Fruit fly (Drosophila melanogaster) whole organism, embryonic: Measurements from ENCODE around the gene dgt2.

ENCODE experiments used
- ATbp ChIP-seq: fragments of 200-800 bp; sonication (Bioruptor generic); optimal IDR thresholded peaks from 2 replicates; lab custom pipeline; 2017; ENCODE audit warnings: missing biosample characterization, mild to moderate bottlenecking, missing genetic modification characterization, missing genetic modification reagents
- Abd-B ChIP-seq: fragments of 200-800 bp; sonication (Bioruptor generic); optimal IDR thresholded peaks from 2 replicates; lab custom pipeline; 2018; ENCODE audit warnings: missing biosample characterization, mild to moderate bottlenecking, missing genetic modification characterization, moderate library complexity
- Ada2b ChIP-seq: fragments of 200-800 bp; sonication (Bioruptor generic); IDR thresholded peaks from 2 replicates; pipeline ENCODE4 v1.3.6; 2022; ENCODE audit warnings: missing biosample characterization, missing genetic modification characterization
- Aef1 ChIP-seq: fragments of 200-800 bp; sonication (Bioruptor generic); IDR thresholded peaks from 3 replicates; pipeline ENCODE4 v1.3.6; 2022; ENCODE audit warnings: missing biosample characterization, missing genetic modification characterization
- Asciz ChIP-seq: fragments of 200-800 bp; sonication (Bioruptor generic); optimal IDR thresholded peaks from 2 replicates; lab custom pipeline; 2017; ENCODE audit warnings: missing biosample characterization, mild to moderate bottlenecking, missing genetic modification characterization, missing genetic modification reagents
- Bdp1 ChIP-seq: fragments of 200-800 bp; sonication (Bioruptor generic); optimal IDR thresholded peaks from 3 replicates; lab custom pipeline; 2016; ENCODE audit warnings: missing biosample characterization, missing genetic modification characterization
- CG10267 ChIP-seq: fragments of 200-800 bp; sonication (Bioruptor generic); optimal IDR thresholded peaks from 2 replicates; lab custom pipeline; 2018; ENCODE audit warnings: missing biosample characterization, mild to moderate bottlenecking, missing genetic modification characterization, moderate library complexity
- CG10543 ChIP-seq: fragments of 200-800 bp; sonication (Bioruptor generic); optimal IDR thresholded peaks from 3 replicates; lab custom pipeline; 2017; ENCODE audit warnings: missing biosample characterization, mild to moderate bottlenecking, missing genetic modification characterization, moderate library complexity
- CG12299 ChIP-seq: fragments of 200-800 bp; sonication (Bioruptor generic); optimal IDR thresholded peaks from 2 replicates; lab custom pipeline; 2018; ENCODE audit warnings: missing biosample characterization, mild to moderate bottlenecking, missing genetic modification characterization
- CG13424 ChIP-seq: fragments of 200-800 bp; sonication (Bioruptor generic); optimal IDR thresholded peaks from 2 replicates; lab custom pipeline; 2019; ENCODE audit warnings: missing biosample characterization, mild to moderate bottlenecking, missing genetic modification characterization, moderate library complexity
- CG15514 ChIP-seq: fragments of 200-800 bp; sonication (Bioruptor generic); optimal IDR thresholded peaks from 3 replicates; lab custom pipeline; 2017; ENCODE audit warnings: missing biosample characterization, missing genetic modification characterization, mild to moderate bottlenecking, moderate library complexity, missing genetic modification reagents
- CG3281 ChIP-seq: fragments of 200-800 bp; sonication (Bioruptor generic); optimal IDR thresholded peaks from 3 replicates; lab custom pipeline; 2017; ENCODE audit warnings: missing biosample characterization, mild to moderate bottlenecking, missing genetic modification characterization
- CG34422 ChIP-seq: fragments of 200-800 bp; sonication (Bioruptor generic); IDR thresholded peaks from 3 replicates; pipeline ENCODE4 v1.3.6; 2022; ENCODE audit warnings: missing biosample characterization, missing genetic modification characterization
- CG4707 ChIP-seq: fragments of 200-800 bp; sonication (Bioruptor generic); optimal IDR thresholded peaks from 2 replicates; lab custom pipeline; 2018; ENCODE audit warnings: missing biosample characterization, mild to moderate bottlenecking, missing genetic modification characterization, moderate library complexity
- CG7745 ChIP-seq: fragments of 200-800 bp; sonication (Bioruptor generic); optimal IDR thresholded peaks from 2 replicates; lab custom pipeline; 2018; ENCODE audit warnings: missing biosample characterization, mild to moderate bottlenecking, missing genetic modification characterization, moderate library complexity
- CG8388 ChIP-seq: fragments of 200-800 bp; sonication (Bioruptor generic); optimal IDR thresholded peaks from 2 replicates; lab custom pipeline; 2019; ENCODE audit warnings: missing biosample characterization, mild to moderate bottlenecking, missing genetic modification characterization, moderate library complexity
- Doc3 ChIP-seq: fragments of 200-800 bp; sonication (Bioruptor generic); IDR thresholded peaks from 3 replicates; pipeline ENCODE4 v1.3.6; 2022; ENCODE audit warnings: missing biosample characterization, missing genetic modification characterization; ENCODE audit not compliant: partially characterized antibody
- Dp ChIP-seq: fragments of 200-800 bp; sonication (Bioruptor generic); optimal IDR thresholded peaks from 2 replicates; lab custom pipeline; 2018; ENCODE audit warnings: missing biosample characterization, mild to moderate bottlenecking, missing genetic modification characterization, moderate library complexity
- Fer1 ChIP-seq: fragments of 200-800 bp; sonication (Bioruptor generic); optimal IDR thresholded peaks from 2 replicates; lab custom pipeline; 2017; ENCODE audit warnings: missing biosample characterization, mild to moderate bottlenecking, missing genetic modification characterization
- Fer3 ChIP-seq: fragments of 200-800 bp; sonication (Bioruptor generic); optimal IDR thresholded peaks from 2 replicates; lab custom pipeline; 2018; ENCODE audit warnings: missing biosample characterization, mild to moderate bottlenecking, missing genetic modification characterization, moderate library complexity
- HLH54F ChIP-seq: fragments of 200-800 bp; sonication (Bioruptor generic); optimal IDR thresholded peaks from 3 replicates; lab custom pipeline; 2016; ENCODE audit warnings: missing biosample characterization, missing genetic modification characterization
- HmgZ ChIP-seq: fragments of 200-800 bp; sonication (Bioruptor generic); optimal IDR thresholded peaks from 2 replicates; lab custom pipeline; 2018; ENCODE audit warnings: missing biosample characterization, mild to moderate bottlenecking, missing genetic modification characterization
- Hr3 ChIP-seq: fragments of 200-800 bp; sonication (Bioruptor generic); optimal IDR thresholded peaks from 3 replicates; lab custom pipeline; 2016; ENCODE audit warnings: missing biosample characterization, missing genetic modification characterization
- Lpt ChIP-seq: fragments of >200 bp; optimal IDR thresholded peaks from 2 replicates; lab custom pipeline; 2018; ENCODE audit warnings: missing biosample characterization, missing genetic modification characterization
- MESR4 ChIP-seq: fragments of 200-800 bp; sonication (Bioruptor generic); optimal IDR thresholded peaks from 2 replicates; lab custom pipeline; 2018; ENCODE audit warnings: missing biosample characterization, mild to moderate bottlenecking, missing genetic modification characterization, moderate library complexity
- Nf-YC ChIP-seq: fragments of 200-800 bp; optimal IDR thresholded peaks from 3 replicates; lab custom pipeline; 2019; ENCODE audit warnings: missing biosample characterization, mild to moderate bottlenecking, missing genetic modification characterization, moderate library complexity
- NfI ChIP-seq: fragments of 200-800 bp; sonication (Bioruptor generic); optimal IDR thresholded peaks from 3 replicates; lab custom pipeline; 2018; ENCODE audit warnings: missing biosample characterization, mild to moderate bottlenecking, missing genetic modification characterization, moderate library complexity
- Oli ChIP-seq: fragments of 200-800 bp; sonication (Bioruptor generic); optimal IDR thresholded peaks from 2 replicates; lab custom pipeline; 2018; ENCODE audit warnings: missing biosample characterization, mild to moderate bottlenecking, missing genetic modification characterization, moderate library complexity
- Vsx1 ChIP-seq: fragments of 200-800 bp; sonication (Bioruptor generic); optimal IDR thresholded peaks from 2 replicates; lab custom pipeline; 2017; ENCODE audit warnings: missing biosample characterization, mild to moderate bottlenecking, missing genetic modification characterization, missing genetic modification reagents
- az2 ChIP-seq: fragments of 200-800 bp; sonication (Bioruptor generic); optimal IDR thresholded peaks from 3 replicates; lab custom pipeline; 2016; ENCODE audit warnings: missing biosample characterization, missing genetic modification characterization
- bab2 ChIP-seq: fragments of 200-800 bp; sonication (Bioruptor generic); optimal IDR thresholded peaks from 2 replicates; lab custom pipeline; 2016; ENCODE audit warnings: missing biosample characterization, missing genetic modification characterization
- bsh ChIP-seq, 2 experiments: fragments of 200-800 bp; sonication (Bioruptor generic); optimal IDR thresholded peaks; 2 replicates each; lab custom pipeline; 2017 to 2018; ENCODE audit warnings: mild to moderate bottlenecking in 2 of 2, missing biosample characterization in 2 of 2, missing genetic modification characterization in 2 of 2, moderate library complexity in 1 of 2
- cas ChIP-seq: fragments of 200-800 bp; sonication (Bioruptor generic); IDR thresholded peaks from 2 replicates; pipeline ENCODE4 v1.3.6; 2022; ENCODE audit warnings: missing biosample characterization, missing genetic modification characterization
- ems ChIP-seq: fragments of 200-800 bp; sonication (Bioruptor generic); optimal IDR thresholded peaks from 3 replicates; lab custom pipeline; 2016; ENCODE audit warnings: missing biosample characterization, missing genetic modification characterization
- exex ChIP-seq: fragments of 200-800 bp; sonication (Bioruptor generic); optimal IDR thresholded peaks from 4 replicates; lab custom pipeline; 2018; ENCODE audit warnings: missing biosample characterization, mild to moderate bottlenecking, missing genetic modification characterization, moderate library complexity
- ftz-f1 ChIP-seq: fragments of 200-800 bp; sonication (Bioruptor generic); optimal IDR thresholded peaks from 2 replicates; lab custom pipeline; 2016; ENCODE audit warnings: missing biosample characterization, missing genetic modification characterization
- kay ChIP-seq: fragments of 200-800 bp; sonication (Bioruptor generic); optimal IDR thresholded peaks from 2 replicates; lab custom pipeline; 2016; ENCODE audit warnings: missing biosample characterization, missing genetic modification characterization
- kni ChIP-seq: fragments of 200-800 bp; sonication (Bioruptor generic); optimal IDR thresholded peaks from 3 replicates; lab custom pipeline; 2017; ENCODE audit warnings: mild to moderate bottlenecking, missing biosample characterization, missing genetic modification reagents, missing genetic modification characterization
- lab ChIP-seq: fragments of 200-800 bp; sonication (Bioruptor generic); optimal IDR thresholded peaks from 3 replicates; lab custom pipeline; 2017; ENCODE audit warnings: missing biosample characterization, missing genetic modification characterization, mild to moderate bottlenecking, moderate library complexity, missing genetic modification reagents
- mirr ChIP-seq: fragments of 200-800 bp; sonication (Bioruptor generic); optimal IDR thresholded peaks from 3 replicates; lab custom pipeline; 2018; ENCODE audit warnings: missing biosample characterization, mild to moderate bottlenecking, missing genetic modification characterization
- pros ChIP-seq: fragments of 200-800 bp; sonication (Bioruptor generic); optimal IDR thresholded peaks from 3 replicates; lab custom pipeline; 2019; ENCODE audit warnings: missing biosample characterization, mild to moderate bottlenecking, missing genetic modification characterization, moderate library complexity
- ranshi ChIP-seq: fragments of 200-800 bp; sonication (Bioruptor generic); IDR thresholded peaks from 2 replicates; pipeline ENCODE4 v1.3.6; 2022; ENCODE audit warnings: missing biosample characterization, missing genetic modification characterization
- slp2 ChIP-seq: fragments of 200-800 bp; sonication (Bioruptor generic); optimal IDR thresholded peaks from 2 replicates; lab custom pipeline; 2016; ENCODE audit warnings: missing biosample characterization, missing genetic modification characterization
- so ChIP-seq: fragments of 200-800 bp; sonication (Bioruptor generic); IDR thresholded peaks from 3 replicates; pipeline ENCODE4 v1.3.6; 2022; ENCODE audit warnings: missing biosample characterization, missing genetic modification characterization
- stc ChIP-seq: fragments of 200-800 bp; sonication (Bioruptor generic); IDR thresholded peaks from 2 replicates; pipeline ENCODE4 v1.3.6; 2022; ENCODE audit warnings: missing biosample characterization, missing genetic modification characterization
- stwl ChIP-seq: fragments of 200-800 bp; sonication (Bioruptor generic); optimal IDR thresholded peaks from 3 replicates; lab custom pipeline; 2018; ENCODE audit warnings: missing biosample characterization, mild to moderate bottlenecking, missing genetic modification characterization, moderate library complexity

Gene dgt2

DNA sequence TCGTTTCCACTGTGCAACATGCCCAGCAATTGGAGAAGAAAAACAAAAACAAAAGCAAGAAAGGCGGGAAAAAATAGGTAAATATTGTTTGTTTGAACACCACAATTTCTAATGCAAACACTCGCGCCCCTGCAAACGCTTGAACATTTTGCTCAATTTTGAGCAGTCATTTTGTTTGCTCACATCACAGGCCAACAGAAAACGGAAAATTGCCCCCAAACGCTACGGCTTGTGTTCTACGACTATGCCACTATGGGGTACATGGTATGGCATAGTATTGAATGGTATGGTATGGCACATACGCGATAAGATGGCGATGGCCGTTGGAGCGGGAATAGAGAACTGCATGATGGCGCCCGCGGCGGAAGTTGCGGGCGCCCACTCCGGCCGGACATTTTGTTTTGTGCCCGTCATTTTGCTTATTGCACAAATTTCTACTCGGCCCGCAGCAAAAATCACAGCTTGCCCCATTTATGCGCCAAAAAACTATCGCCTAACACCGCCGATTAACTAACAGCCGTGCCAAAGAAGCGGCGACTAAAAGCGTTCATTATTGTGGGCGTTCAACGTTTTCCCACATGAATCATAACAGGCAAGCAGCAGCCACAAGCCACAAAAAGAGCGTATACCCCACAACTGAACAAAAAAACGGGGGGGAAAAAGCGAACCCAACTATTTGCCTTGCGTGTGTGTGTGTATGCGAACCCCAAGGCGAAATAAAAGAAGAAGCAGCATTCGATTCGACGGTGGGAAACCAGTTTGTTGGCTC is 14.7 kb downstream of the dgt2 start (continued):
- TF ChIP-seq Vsx1 (GFP tag; lab: Kevin White, UChicago) (peak; percentile 88), bsh (GFP tag; optimal IDR thresholded peaks at IDR 0.05; lab: Kevin White, UChicago) (peak in 1 of 2 experiments; percentile 80), Lpt (no peak), HLH54F (GFP tag; lab: Kevin White, UChicago) (no peak), CG7745 (tag; lab: Kevin White, UChicago) (peak; percentile 86), stwl (no peak), stc (GFP tag; lab: Robert Waterston, UW) (no peak), slp2 (GFP tag; lab: Kevin White, UChicago) (peak; percentile 7), NfI (GFP tag; lab: Kevin White, UChicago) (peak; percentile 22), CG4707 (GFP tag; lab: Kevin White, UChicago) (peak; percentile 88), HmgZ (tag; lab: Kevin White, UChicago) (peak; percentile 56), CG34422 (GFP tag; lab: Robert Waterston, UW) (no peak), CG10267 (tag; lab: Kevin White, UChicago) (peak; percentile 10), CG15514 (peak; percentile 29), az2 (GFP tag; lab: Kevin White, UChicago) (peak; percentile 43), Asciz (peak; percentile 85), bab2 (GFP tag; lab: Kevin White, UChicago) (peak; percentile 56), CG3281 (GFP tag; lab: Kevin White, UChicago) (peak; percentile 68), Ada2b (no peak), Bdp1 (GFP tag; lab: Kevin White, UChicago) (peak; percentile 47), lab (peak; percentile 81), Aef1 (GFP tag; lab: Robert Waterston, UW) (no peak), ranshi (GFP tag; lab: Robert Waterston, UW) (no peak), CG8388 (GFP tag; lab: Kevin White, UChicago) (peak; percentile 64), Doc3 (no peak), cas (GFP tag; lab: Robert Waterston, UW) (no peak), ems (peak; percentile 19), Fer3 (tag; lab: Kevin White, UChicago) (peak; percentile 20), Oli (tag; lab: Kevin White, UChicago) (no peak), CG12299 (tag; lab: Kevin White, UChicago) (peak; percentile 85), ATbp (GFP tag; lab: Kevin White, UChicago) (peak; percentile 96)

DNA sequence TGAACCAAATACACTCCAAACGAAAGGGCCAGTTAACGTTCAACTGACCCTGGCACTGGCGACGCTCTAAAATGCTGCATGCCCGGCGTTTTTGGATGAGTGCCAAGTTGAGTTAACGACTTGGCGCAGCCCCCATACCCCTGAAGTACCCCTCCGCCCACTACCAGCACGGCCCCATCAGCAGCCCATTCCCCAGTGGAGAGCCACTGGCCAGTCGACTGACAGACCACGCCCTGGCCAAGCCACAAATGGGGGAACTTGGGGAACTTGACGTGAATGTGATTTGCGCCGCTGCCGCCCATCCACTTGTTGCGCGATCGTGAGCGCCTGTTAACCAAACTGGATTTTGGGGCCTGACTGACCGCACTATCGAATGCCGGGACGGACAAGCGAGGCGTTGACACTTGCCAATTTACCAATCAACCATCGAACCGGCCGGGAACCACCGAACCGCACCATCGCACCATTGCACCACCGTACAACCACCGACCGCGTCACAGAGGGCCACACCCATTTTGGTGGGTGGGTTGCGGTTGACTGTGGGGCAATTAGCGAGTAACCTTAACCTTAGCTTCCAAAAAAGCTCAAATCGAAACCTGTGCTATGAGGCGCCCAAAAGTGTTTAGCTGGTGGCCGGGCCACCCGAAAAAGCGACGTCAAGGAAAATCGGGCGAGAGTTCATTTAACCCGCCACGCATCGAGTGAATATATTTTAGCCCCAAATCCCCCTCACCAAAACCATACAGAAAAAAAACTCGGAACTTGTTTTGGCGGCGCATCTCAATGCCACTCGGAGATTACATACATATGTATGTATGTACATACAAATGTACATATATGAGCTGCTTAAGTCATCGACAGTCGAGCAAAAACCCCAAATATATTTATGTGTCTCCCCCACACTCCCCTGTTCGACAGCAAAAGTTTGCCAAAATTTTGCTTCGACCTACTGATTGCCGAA is 16.0 kb downstream of the dgt2 start:
- TF ChIP-seq kni (GFP tag; lab: Kevin White, UChicago) = peak; percentile 95
- TF ChIP-seq CG12299 (tag; lab: Kevin White, UChicago) = peak; percentile 13
- no peak for TF ChIP-seq MESR4 (GFP tag; lab: Kevin White, UChicago)
- TF ChIP-seq Vsx1 (GFP tag; lab: Kevin White, UChicago) = peak; percentile 86
- peak; percentile 98 for TF ChIP-seq CG10543 (GFP tag; lab: Kevin White, UChicago)
- TF ChIP-seq Hr3 (GFP tag; lab: Kevin White, UChicago) = peak; percentile 44
- no peak for TF ChIP-seq kay (GFP tag; lab: Kevin White, UChicago)
- peak; percentile 13 for TF ChIP-seq ftz-f1 (GFP tag; lab: Kevin White, UChicago)
- TF ChIP-seq Fer1 (GFP tag; lab: Kevin White, UChicago) = peak; percentile 35
- TF ChIP-seq mirr (GFP tag; lab: Kevin White, UChicago) = peak; percentile 71
- no peak for TF ChIP-seq CG13424 (tag; lab: Kevin White, UChicago)
- peak; percentile 96 for TF ChIP-seq Nf-YC (tag; lab: Kevin White, UChicago)
- TF ChIP-seq HmgZ (tag; lab: Kevin White, UChicago) = peak; percentile 51
- no peak for TF ChIP-seq so (GFP tag; lab: Robert Waterston, UW)
- peak; percentile 13 for TF ChIP-seq Dp (GFP tag; lab: Kevin White, UChicago)
- peak; percentile 50 for TF ChIP-seq pros (GFP tag; lab: Kevin White, UChicago)
- peak; percentile 61 for TF ChIP-seq exex (tag; lab: Kevin White, UChicago)
- peak; percentile 81 for TF ChIP-seq Abd-B (GFP tag; lab: Kevin White, UChicago)
